Fruit fly (Drosophila melanogaster) whole organism, prepupa: Measurements from ENCODE around the gene Dip-B.

ENCODE experiments used
- Blimp-1 ChIP-seq: fragments of 200-800 bp; sonication (Bioruptor generic); optimal IDR thresholded peaks from 3 replicates; lab custom pipeline; 2017; ENCODE audit warnings: missing biosample characterization, missing genetic modification characterization, mild to moderate bottlenecking, moderate library complexity, missing genetic modification reagents
- CG10631 ChIP-seq: fragments of 200-800 bp; sonication (Bioruptor generic); optimal IDR thresholded peaks from 2 replicates; lab custom pipeline; 2016; ENCODE audit warnings: missing biosample characterization, missing genetic modification characterization
- CG10669 ChIP-seq: fragments of 200-800 bp; sonication (Bioruptor generic); optimal IDR thresholded peaks from 3 replicates; lab custom pipeline; 2018; ENCODE audit warnings: missing biosample characterization, mild to moderate bottlenecking, missing genetic modification characterization, moderate library complexity
- CG11294 ChIP-seq: fragments of 200-800 bp; sonication (Bioruptor generic); IDR thresholded peaks from 2 replicates; pipeline ENCODE4 v1.3.6; 2022; ENCODE audit warnings: missing biosample characterization, missing genetic modification characterization
- CG11902 ChIP-seq: fragments of 200-800 bp; sonication (Bioruptor generic); optimal IDR thresholded peaks from 3 replicates; lab custom pipeline; 2016; ENCODE audit warnings: missing biosample characterization, missing genetic modification characterization
- CG15336 ChIP-seq: fragments of 200-800 bp; sonication (Bioruptor generic); IDR thresholded peaks from 2 replicates; pipeline ENCODE4 v1.3.6; 2022; ENCODE audit warnings: missing biosample characterization, missing genetic modification characterization
- CG3032 ChIP-seq: fragments of 200-800 bp; optimal IDR thresholded peaks from 2 replicates; lab custom pipeline; 2019; ENCODE audit warnings: missing biosample characterization, mild to moderate bottlenecking, missing genetic modification characterization, moderate library complexity
- CG31627 ChIP-seq: fragments of 200-800 bp; sonication (Bioruptor generic); optimal IDR thresholded peaks from 3 replicates; lab custom pipeline; 2016; ENCODE audit warnings: missing biosample characterization, missing genetic modification characterization
- CG32006 ChIP-seq: fragments of 200-800 bp; sonication (Bioruptor generic); optimal IDR thresholded peaks from 3 replicates; lab custom pipeline; 2017; ENCODE audit warnings: missing biosample characterization, mild to moderate bottlenecking, missing genetic modification characterization
- CG3919 ChIP-seq: fragments of 200-800 bp; sonication (Bioruptor generic); optimal IDR thresholded peaks from 3 replicates; lab custom pipeline; 2016; ENCODE audit warnings: missing biosample characterization, missing genetic modification characterization
- CG4318 ChIP-seq: fragments of 200-800 bp; sonication (Bioruptor generic); optimal IDR thresholded peaks from 3 replicates; lab custom pipeline; 2017; ENCODE audit warnings: missing biosample characterization, mild to moderate bottlenecking, missing genetic modification characterization
- CG6163 ChIP-seq: fragments of 200-800 bp; sonication (Bioruptor generic); IDR thresholded peaks from 3 replicates; pipeline ENCODE4 v1.3.6; 2022; ENCODE audit warnings: missing biosample characterization, missing genetic modification characterization
- CG6276 ChIP-seq: fragments of 200-800 bp; sonication (Bioruptor generic); optimal IDR thresholded peaks from 2 replicates; lab custom pipeline; 2017; ENCODE audit warnings: missing biosample characterization, mild to moderate bottlenecking, missing genetic modification characterization
- CG6808 ChIP-seq: fragments of 200-800 bp; sonication (Bioruptor generic); optimal IDR thresholded peaks from 3 replicates; lab custom pipeline; 2017; ENCODE audit warnings: missing biosample characterization, missing genetic modification characterization, mild to moderate bottlenecking, moderate library complexity, missing genetic modification reagents
- CG7368 ChIP-seq: fragments of 200-800 bp; sonication (Bioruptor generic); optimal IDR thresholded peaks from 3 replicates; lab custom pipeline; 2016; ENCODE audit warnings: missing biosample characterization, missing genetic modification characterization
- CG8319 ChIP-seq: fragments of 200-800 bp; sonication (Bioruptor generic); optimal IDR thresholded peaks from 3 replicates; lab custom pipeline; 2016; ENCODE audit warnings: missing biosample characterization, missing genetic modification characterization
- Eip75B ChIP-seq: fragments of 200-800 bp; sonication (Bioruptor generic); optimal IDR thresholded peaks from 3 replicates; lab custom pipeline; 2016; ENCODE audit warnings: missing biosample characterization, missing genetic modification characterization
- Eip78C ChIP-seq: fragments of 200-800 bp; sonication (Bioruptor generic); peaks from one replicate; lab custom pipeline; 2016; ENCODE audit warnings: missing biosample characterization, missing genetic modification characterization
- Eip93F ChIP-seq: fragments of 200-800 bp; sonication (Bioruptor generic); optimal IDR thresholded peaks from 2 replicates; lab custom pipeline; 2016; ENCODE audit warnings: missing biosample characterization, mild to moderate bottlenecking, missing genetic modification characterization
- Ets21C ChIP-seq: fragments of 200-800 bp; sonication (Bioruptor generic); optimal IDR thresholded peaks from 3 replicates; lab custom pipeline; 2016; ENCODE audit warnings: missing biosample characterization, missing genetic modification characterization
- Gug ChIP-seq: fragments of 200-800 bp; sonication (Bioruptor generic); IDR thresholded peaks from 2 replicates; pipeline ENCODE4 v1.3.6; 2022; ENCODE audit warnings: missing biosample characterization, missing genetic modification characterization
- Hr39 ChIP-seq: fragments of 200-800 bp; sonication (Bioruptor generic); optimal IDR thresholded peaks from 2 replicates; lab custom pipeline; 2016; ENCODE audit warnings: missing biosample characterization, missing genetic modification characterization
- Hr4 ChIP-seq: fragments of 200-800 bp; sonication (Bioruptor generic); optimal IDR thresholded peaks from 3 replicates; lab custom pipeline; 2016; ENCODE audit warnings: missing biosample characterization, missing genetic modification characterization
- Lpt ChIP-seq: fragments of 200-800 bp; sonication (Bioruptor generic); optimal IDR thresholded peaks from 3 replicates; lab custom pipeline; 2016; ENCODE audit warnings: missing biosample characterization, missing genetic modification characterization
- Met ChIP-seq: fragments of 200-800 bp; sonication (Bioruptor generic); optimal IDR thresholded peaks from 3 replicates; lab custom pipeline; 2016; ENCODE audit warnings: missing biosample characterization, missing genetic modification characterization
- OdsH ChIP-seq: fragments of 200-800 bp; sonication (Bioruptor generic); optimal IDR thresholded peaks from 3 replicates; lab custom pipeline; 2016; ENCODE audit warnings: missing biosample characterization, missing genetic modification characterization
- Sox102F ChIP-seq: fragments of 200-800 bp; sonication (Bioruptor generic); optimal IDR thresholded peaks from 2 replicates; lab custom pipeline; 2016; ENCODE audit warnings: missing biosample characterization, mild to moderate bottlenecking, missing genetic modification characterization
- Sox14 ChIP-seq: fragments of 200-800 bp; sonication (Bioruptor generic); optimal IDR thresholded peaks from 3 replicates; lab custom pipeline; 2016; ENCODE audit warnings: missing biosample characterization, missing genetic modification characterization
- achi ChIP-seq: fragments of 200-800 bp; sonication (Bioruptor generic); optimal IDR thresholded peaks from 3 replicates; lab custom pipeline; 2016; ENCODE audit warnings: missing biosample characterization, missing genetic modification characterization
- acj6 ChIP-seq: fragments of 200-800 bp; sonication (Bioruptor generic); optimal IDR thresholded peaks from 3 replicates; lab custom pipeline; 2016; ENCODE audit warnings: missing biosample characterization, missing genetic modification characterization
- cyc ChIP-seq: fragments of 200-800 bp; sonication (Bioruptor generic); optimal IDR thresholded peaks from 3 replicates; lab custom pipeline; 2016; ENCODE audit warnings: missing biosample characterization, missing genetic modification characterization
- dac ChIP-seq: fragments of 200-800 bp; sonication (Bioruptor generic); optimal IDR thresholded peaks from 2 replicates; lab custom pipeline; 2017; ENCODE audit warnings: missing biosample characterization, mild to moderate bottlenecking, missing genetic modification characterization
- dsx ChIP-seq: fragments of 200-800 bp; optimal IDR thresholded peaks from 3 replicates; lab custom pipeline; 2019; ENCODE audit warnings: missing biosample characterization, mild to moderate bottlenecking, missing genetic modification characterization, moderate library complexity; ENCODE audit not compliant: poor library complexity, severe bottlenecking
- eg ChIP-seq: fragments of 200-800 bp; sonication (Bioruptor generic); IDR thresholded peaks from 3 replicates; pipeline ENCODE4 v1.3.6; 2022; ENCODE audit warnings: missing biosample characterization, missing genetic modification characterization
- esn ChIP-seq: fragments of 200-800 bp; sonication (Bioruptor generic); optimal IDR thresholded peaks from 2 replicates; lab custom pipeline; 2016; ENCODE audit warnings: missing biosample characterization, mild to moderate bottlenecking, missing genetic modification characterization, moderate library complexity
- fd59A ChIP-seq: fragments of 200-800 bp; sonication (Bioruptor generic); optimal IDR thresholded peaks from 2 replicates; lab custom pipeline; 2017; ENCODE audit warnings: missing biosample characterization, mild to moderate bottlenecking, missing genetic modification characterization, missing genetic modification reagents
- fkh ChIP-seq: fragments of 200-800 bp; sonication (Bioruptor generic); optimal IDR thresholded peaks from 3 replicates; lab custom pipeline; 2017; ENCODE audit warnings: missing biosample characterization, mild to moderate bottlenecking, missing genetic modification characterization, moderate library complexity
- lz ChIP-seq: fragments of 200-800 bp; sonication (Bioruptor generic); optimal IDR thresholded peaks from 3 replicates; lab custom pipeline; 2016; ENCODE audit warnings: missing biosample characterization, missing genetic modification characterization
- net ChIP-seq: fragments of 200-800 bp; sonication (Bioruptor generic); optimal IDR thresholded peaks from 3 replicates; lab custom pipeline; 2016; ENCODE audit warnings: missing biosample characterization, missing genetic modification characterization
- pdm3 ChIP-seq: fragments of 200-800 bp; sonication (Bioruptor generic); optimal IDR thresholded peaks from 3 replicates; lab custom pipeline; 2016; ENCODE audit warnings: missing biosample characterization, missing genetic modification characterization
- salr ChIP-seq, 2 experiments: fragments of 200-800 bp; sonication (Bioruptor generic); optimal IDR thresholded peaks; 3 replicates each; lab custom pipeline; 2016 to 2018; ENCODE audit warnings: missing biosample characterization in 2 of 2, missing genetic modification characterization in 2 of 2, mild to moderate bottlenecking in 1 of 2
- spab ChIP-seq: fragments of 200-800 bp; sonication (Bioruptor generic); optimal IDR thresholded peaks from 2 replicates; lab custom pipeline; 2017; ENCODE audit warnings: missing biosample characterization, mild to moderate bottlenecking, missing genetic modification characterization, missing genetic modification reagents
- ss ChIP-seq, 2 experiments: fragments of 200-800 bp; sonication (Bioruptor generic); optimal IDR thresholded peaks; 2 replicates in 1 of 2; 3 replicates in 1 of 2; lab custom pipeline; 2017 to 2018; ENCODE audit warnings: mild to moderate bottlenecking in 2 of 2, missing biosample characterization in 2 of 2, missing genetic modification characterization in 2 of 2, moderate library complexity in 1 of 2
- svp ChIP-seq: fragments of 200-800 bp; sonication (Bioruptor generic); peaks from one replicate; lab custom pipeline; 2016; ENCODE audit warnings: missing biosample characterization, missing genetic modification characterization
- topi ChIP-seq: fragments of 200-800 bp; sonication (Bioruptor generic); optimal IDR thresholded peaks from 3 replicates; lab custom pipeline; 2016; ENCODE audit warnings: missing biosample characterization, missing genetic modification characterization
- vri ChIP-seq: fragments of 200-800 bp; sonication (Bioruptor generic); optimal IDR thresholded peaks from 3 replicates; lab custom pipeline; 2016; ENCODE audit warnings: missing biosample characterization, mild to moderate bottlenecking, missing genetic modification characterization

Gene Dip-B

dm6 chr3R:13827953-13828922 is 46.1 kb downstream of the Dip-B start, which contains the start of gene Mst87F:
Gene Mst87F (minus strand): TSS chr3R:13828008.
- TF ChIP-seq spab: peak; percentile 4
- no peak for TF ChIP-seq dac (GFP tag; lab: Kevin White, UChicago)
- peak; percentile 15 for TF ChIP-seq CG3032 (tag; lab: Kevin White, UChicago)
- peak; percentile 95 for TF ChIP-seq svp (GFP tag; lab: Kevin White, UChicago)
- TF ChIP-seq achi: peak; percentile 22
- peak; percentile 0 for TF ChIP-seq CG3919 (GFP tag; lab: Kevin White, UChicago)
- no peak for TF ChIP-seq topi
- TF ChIP-seq CG6808 (GFP tag; lab: Kevin White, UChicago): peak; percentile 15
- TF ChIP-seq dsx: no peak
- peak; percentile 85 for TF ChIP-seq Eip78C (GFP tag; lab: Kevin White, UChicago)
- no peak for TF ChIP-seq cyc
- TF ChIP-seq lz (GFP tag; lab: Kevin White, UChicago): no peak
- peak; percentile 43 for TF ChIP-seq vri (GFP tag; lab: Kevin White, UChicago)
- peak in 1 of 2 experiments; percentile 22 for TF ChIP-seq ss (GFP tag; optimal IDR thresholded peaks at IDR 0.05; lab: Kevin White, UChicago)
- TF ChIP-seq Eip75B: peak; percentile 22
- TF ChIP-seq CG8319 (GFP tag; lab: Kevin White, UChicago): no peak
- no peak for TF ChIP-seq OdsH (GFP tag; lab: Kevin White, UChicago)
- TF ChIP-seq fd59A (GFP tag; lab: Kevin White, UChicago): no peak
- no peak for TF ChIP-seq Hr39 (GFP tag; lab: Kevin White, UChicago)
- no peak for TF ChIP-seq CG11294
- peak; percentile 11 for TF ChIP-seq Hr4 (GFP tag; lab: Kevin White, UChicago)
- no peak for TF ChIP-seq CG10669 (GFP tag; lab: Kevin White, UChicago)
- no peak for TF ChIP-seq Blimp-1 (GFP tag; lab: Kevin White, UChicago)
- TF ChIP-seq CG6163: peak; percentile 43; the same call in 1 of the 3 replicates
- TF ChIP-seq net (GFP tag; lab: Kevin White, UChicago): peak; percentile 1
- TF ChIP-seq CG15336 (GFP tag; lab: Robert Waterston, UW): 0 out of 2 replicates have a peak, but pooled peaks have one; percentile 22
- TF ChIP-seq CG11902 (GFP tag; lab: Kevin White, UChicago): no peak
- peak; percentile 5 for TF ChIP-seq CG6276 (GFP tag; lab: Kevin White, UChicago)
- peak; percentile 31 for TF ChIP-seq Eip93F
- TF ChIP-seq CG7368 (GFP tag; lab: Kevin White, UChicago): no peak
- TF ChIP-seq, all 60 proteins: peak for 16

- TF ChIP-seq pdm3 (GFP tag; lab: Kevin White, UChicago) (peak; percentile 36), net (GFP tag; lab: Kevin White, UChicago) (peak; percentile 4), CG6276 (GFP tag; lab: Kevin White, UChicago) (peak; percentile 56), Hr39 (GFP tag; lab: Kevin White, UChicago) (peak; percentile 40), lz (GFP tag; lab: Kevin White, UChicago) (peak; percentile 8), eg (peak; percentile 60), svp (GFP tag; lab: Kevin White, UChicago) (peak; percentile 71), Eip78C (GFP tag; lab: Kevin White, UChicago) (peak; percentile 73), OdsH (GFP tag; lab: Kevin White, UChicago) (peak; percentile 31), CG10631 (GFP tag; lab: Kevin White, UChicago) (no peak), fkh (GFP tag; lab: Kevin White, UChicago) (no peak), acj6 (GFP tag; lab: Kevin White, UChicago) (peak; percentile 43), CG4318 (GFP tag; lab: Kevin White, UChicago) (peak; percentile 67), Ets21C (GFP tag; lab: Kevin White, UChicago) (no peak), dac (GFP tag; lab: Kevin White, UChicago) (peak; percentile 37), Hr4 (GFP tag; lab: Kevin White, UChicago) (peak; percentile 91), CG3032 (tag; lab: Kevin White, UChicago) (no peak), CG15336 (GFP tag; lab: Robert Waterston, UW) (peak; percentile 77), CG11294 (peak; percentile 19; the same call in 1 of the 2 replicates), CG31627 (peak; percentile 32), Sox14 (GFP tag; lab: Kevin White, UChicago) (peak; percentile 20), CG3919 (GFP tag; lab: Kevin White, UChicago) (peak; percentile 25), Sox102F (GFP tag; lab: Kevin White, UChicago) (no peak), CG6163 (peak; percentile 48; the same call in 1 of the 3 replicates), CG32006 (GFP tag; lab: Kevin White, UChicago) (peak; percentile 72), Lpt (GFP tag; lab: Kevin White, UChicago) (peak; percentile 43), Met (GFP tag; lab: Kevin White, UChicago) (peak; percentile 10), CG11902 (GFP tag; lab: Kevin White, UChicago) (peak; percentile 10), esn (peak; percentile 5), Gug (peak; percentile 17; the same call in 1 of the 2 replicates), salr (GFP tag; optimal IDR thresholded peaks at IDR 0.05; lab: Kevin White, UChicago) (no peak)
Measured at dm6 chr3R:13831042-13831441, 49.0 kb downstream of the Dip-B start.
